Worm (Caenorhabditis elegans) whole organism, L2 larva: ENCODE data around the gene tbx-11.

ENCODE experiments used
- C34F6.9 ChIP-seq: fragments of 150-350 bp; optimal IDR thresholded peaks from 2 replicates; lab custom pipeline; 2014; ENCODE audit warnings: missing biosample characterization, missing genetic modification characterization
- R02D3.7 ChIP-seq: fragments of 150-350 bp; optimal IDR thresholded peaks from 2 replicates; lab custom pipeline; 2014; ENCODE audit warnings: missing biosample characterization, missing genetic modification characterization
- Y55F3AM.14 ChIP-seq: fragments of 200-800 bp; sonication (Bioruptor generic); optimal IDR thresholded peaks from 2 replicates; lab custom pipeline; 2018; ENCODE audit warnings: mild to moderate bottlenecking, missing genetic modification characterization, missing compliant biosample characterization
- ZK546.5 ChIP-seq: sonication (generic microtip); optimal IDR thresholded peaks from 2 replicates; lab custom pipeline; 2017; ENCODE audit warnings: missing biosample characterization, missing genetic modification characterization
- alr-1 ChIP-seq: fragments of 150-350 bp; optimal IDR thresholded peaks from 2 replicates; lab custom pipeline; 2014; ENCODE audit warnings: missing biosample characterization, missing genetic modification characterization
- aly-2 ChIP-seq: fragments of 150-350 bp; optimal IDR thresholded peaks from 2 replicates; lab custom pipeline; 2014; ENCODE audit warnings: missing biosample characterization, missing genetic modification characterization
- ceh-16 ChIP-seq: fragments of 150-350 bp; optimal IDR thresholded peaks from 2 replicates; lab custom pipeline; 2014; ENCODE audit warnings: missing biosample characterization, missing genetic modification characterization
- ceh-82 ChIP-seq: fragments of 150-350 bp; optimal IDR thresholded peaks from 2 replicates; lab custom pipeline; 2014; ENCODE audit warnings: missing biosample characterization, missing genetic modification characterization
- crh-2 ChIP-seq: sonication (generic microtip); optimal IDR thresholded peaks from 2 replicates; lab custom pipeline; 2017; ENCODE audit warnings: missing biosample characterization, missing genetic modification characterization
- egl-27 ChIP-seq: sonication (generic microtip); optimal IDR thresholded peaks from 3 replicates; lab custom pipeline; 2017; ENCODE audit warnings: missing biosample characterization, missing genetic modification reagents, missing genetic modification characterization
- elt-3 ChIP-seq: sonication (generic microtip); optimal IDR thresholded peaks from 2 replicates; lab custom pipeline; 2017; ENCODE audit warnings: missing biosample characterization, missing genetic modification characterization
- fos-1 ChIP-seq: fragments of 150-350 bp; optimal IDR thresholded peaks from 2 replicates; lab custom pipeline; 2014; ENCODE audit warnings: missing biosample characterization, missing genetic modification characterization
- gmeb-1 ChIP-seq: fragments of 150-350 bp; optimal IDR thresholded peaks from 2 replicates; lab custom pipeline; 2014; ENCODE audit warnings: missing biosample characterization, missing genetic modification characterization
- lin-11 ChIP-seq: fragments of 150-350 bp; sonication (generic microtip); optimal IDR thresholded peaks from 2 replicates; lab custom pipeline; 2014; ENCODE audit warnings: missing biosample characterization, missing genetic modification characterization, inconsistent platforms, mixed read lengths
- lin-13 ChIP-seq: fragments of 150-350 bp; optimal IDR thresholded peaks from 2 replicates; lab custom pipeline; 2014; ENCODE audit warnings: missing biosample characterization, missing genetic modification reagents, missing genetic modification characterization
- lsy-2 ChIP-seq, 2 experiments: fragments of 150-350 bp in 1 of 2; sonication (generic microtip) in 1 of 2; optimal IDR thresholded peaks; 2 replicates each; lab custom pipeline; 2014 to 2017; ENCODE audit warnings: missing biosample characterization in 2 of 2, missing genetic modification characterization in 2 of 2
- mab-5 ChIP-seq: fragments of 150-350 bp; optimal IDR thresholded peaks from 2 replicates; lab custom pipeline; 2014; ENCODE audit warnings: missing biosample characterization, missing genetic modification characterization
- mbf-1 ChIP-seq: sonication (generic microtip); optimal IDR thresholded peaks from 2 replicates; lab custom pipeline; 2017; ENCODE audit warnings: missing biosample characterization, missing genetic modification characterization
- mdl-1 ChIP-seq, 2 experiments: fragments of 150-350 bp in 1 of 2; sonication (generic microtip) in 1 of 2; optimal IDR thresholded peaks; 2 replicates each; lab custom pipeline; 2017; ENCODE audit warnings: missing biosample characterization in 2 of 2, missing genetic modification characterization in 2 of 2
- nhr-10 ChIP-seq: sonication (generic microtip); optimal IDR thresholded peaks from 2 replicates; lab custom pipeline; 2017; ENCODE audit warnings: missing biosample characterization, missing genetic modification characterization
- nhr-11 ChIP-seq: fragments of 150-350 bp; optimal IDR thresholded peaks from 2 replicates; lab custom pipeline; 2014; ENCODE audit warnings: missing biosample characterization, missing genetic modification characterization
- nhr-129 ChIP-seq: fragments of 150-350 bp; optimal IDR thresholded peaks from 2 replicates; lab custom pipeline; 2014; ENCODE audit warnings: missing biosample characterization, missing genetic modification characterization
- nhr-23 ChIP-seq: fragments of 150-350 bp; optimal IDR thresholded peaks from 2 replicates; lab custom pipeline; 2014; ENCODE audit warnings: missing biosample characterization, missing genetic modification reagents, missing genetic modification characterization
- nhr-25 ChIP-seq: fragments of 150-350 bp; sonication (generic microtip); optimal IDR thresholded peaks from 3 replicates; lab custom pipeline; 2014; ENCODE audit warnings: missing biosample characterization, missing genetic modification characterization
- nhr-77 ChIP-seq: fragments of 150-350 bp; optimal IDR thresholded peaks from 2 replicates; lab custom pipeline; 2014; ENCODE audit warnings: missing biosample characterization, missing genetic modification characterization
- peb-1 ChIP-seq: fragments of 150-350 bp; optimal IDR thresholded peaks from 2 replicates; lab custom pipeline; 2014; ENCODE audit warnings: missing biosample characterization, missing genetic modification characterization
- sem-4 ChIP-seq: fragments of 150-350 bp; optimal IDR thresholded peaks from 2 replicates; lab custom pipeline; 2014; ENCODE audit warnings: missing biosample characterization, missing genetic modification reagents, missing genetic modification characterization
- sma-3 ChIP-seq: sonication (generic microtip); optimal IDR thresholded peaks from 2 replicates; lab custom pipeline; 2016; ENCODE audit warnings: missing genetic modification reagents, missing genetic modification characterization, missing compliant biosample characterization
- sma-9 ChIP-seq, 2 experiments: fragments of 150-350 bp in 1 of 2; sonication (generic microtip) in 1 of 2; optimal IDR thresholded peaks; 2 replicates each; lab custom pipeline; 2014 to 2016; ENCODE audit warnings: missing genetic modification characterization in 2 of 2, mild to moderate bottlenecking in 1 of 2, missing biosample characterization in 1 of 2, missing compliant biosample characterization in 1 of 2, missing genetic modification reagents in 1 of 2, moderate library complexity in 1 of 2
- snpc-4 ChIP-seq: fragments of 150-350 bp; optimal IDR thresholded peaks from 2 replicates; lab custom pipeline; 2014; ENCODE audit warnings: missing biosample characterization, missing genetic modification characterization
- unc-39 ChIP-seq: fragments of 150-350 bp; optimal IDR thresholded peaks from 2 replicates; lab custom pipeline; 2014; ENCODE audit warnings: missing biosample characterization, missing genetic modification characterization
- unc-55 ChIP-seq: fragments of 150-350 bp; sonication (generic microtip); optimal IDR thresholded peaks from 3 replicates; lab custom pipeline; 2014; ENCODE audit warnings: missing biosample characterization, missing genetic modification reagents, missing genetic modification characterization
- unc-62 ChIP-seq: fragments of 150-350 bp; optimal IDR thresholded peaks from 2 replicates; lab custom pipeline; 2014; ENCODE audit warnings: missing biosample characterization, missing genetic modification reagents, missing genetic modification characterization
- zag-1 ChIP-seq: fragments of 150-350 bp; optimal IDR thresholded peaks from 2 replicates; lab custom pipeline; 2014; ENCODE audit warnings: missing biosample characterization, missing genetic modification characterization
- ztf-1 ChIP-seq: fragments of 200-800 bp; sonication (Bioruptor generic); conservative IDR thresholded peaks from 2 replicates; pipeline ENCODE4 v1.3.6; 2022; ENCODE audit warnings: missing genetic modification characterization, missing compliant biosample characterization
- ztf-4 ChIP-seq: fragments of 150-350 bp; optimal IDR thresholded peaks from 2 replicates; lab custom pipeline; 2014; ENCODE audit warnings: missing biosample characterization, missing genetic modification characterization

tbx-11 gene

DNA sequence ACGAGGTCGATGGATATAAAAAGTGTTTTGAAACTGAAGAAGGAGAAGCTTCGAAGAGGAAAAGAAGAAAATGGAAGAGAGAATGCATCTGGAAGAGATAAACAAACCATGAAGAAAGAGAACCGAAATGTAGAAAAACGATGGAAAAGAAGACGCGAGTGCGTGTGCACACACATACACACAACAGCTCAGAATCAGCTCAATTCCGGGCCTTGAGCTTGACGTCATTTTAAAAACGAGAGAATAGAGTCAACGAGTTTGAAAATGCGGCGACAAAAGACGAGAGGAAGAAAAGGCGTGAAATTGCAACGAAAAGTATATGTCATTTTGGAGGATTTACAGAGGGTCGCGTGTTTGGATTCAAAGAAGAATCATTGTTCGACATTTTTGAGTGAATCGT is 47.2 kb downstream of the tbx-11 start:
- TF ChIP-seq mdl-1 (tag; optimal IDR thresholded peaks at IDR 0.05; lab: Kevin White, UChicago) (peak in 1 of 2 experiments; percentile 19), unc-55 (peak; percentile 77), nhr-23 (tag; lab: Kevin White, UChicago) (no peak), lin-11 (peak; percentile 1), unc-39 (tag; lab: Kevin White, UChicago) (no peak), sma-3 (no peak), ceh-82 (tag; lab: Kevin White, UChicago) (no peak), lsy-2 (tag; optimal IDR thresholded peaks at IDR 0.05; lab: Kevin White, UChicago) (peak in 1 of 2 experiments; percentile 45), elt-3 (tag; lab: Kevin White, UChicago) (no peak), snpc-4 (no peak), sem-4 (tag; lab: Kevin White, UChicago) (peak; percentile 52), aly-2 (no peak), ztf-4 (no peak), egl-27 (tag; lab: Kevin White, UChicago) (no peak), ztf-1 (GFP tag; lab: Robert Waterston, UW) (no peak), Y55F3AM.14 (GFP tag; lab: Kevin White, UChicago) (no peak), unc-62 (GFP tag; lab: Kevin White, UChicago) (no peak), gmeb-1 (tag; lab: Kevin White, UChicago) (no peak), nhr-129 (tag; lab: Kevin White, UChicago) (peak; percentile 65), sma-9 (GFP tag; optimal IDR thresholded peaks at IDR 0.05; lab: Kevin White, UChicago) (no peak), sma-9 (tag; optimal IDR thresholded peaks at IDR 0.05; lab: Kevin White, UChicago) (no peak), ZK546.5 (tag; lab: Kevin White, UChicago) (no peak), alr-1 (tag; lab: Kevin White, UChicago) (no peak), fos-1 (tag; lab: Kevin White, UChicago) (no peak), peb-1 (tag; lab: Kevin White, UChicago) (no peak), nhr-10 (no peak), crh-2 (tag; lab: Kevin White, UChicago) (peak; percentile 8), lin-13 (GFP tag; lab: Kevin White, UChicago) (no peak), nhr-77 (no peak), mab-5 (tag; lab: Kevin White, UChicago) (peak; percentile 36), nhr-25 (tag; lab: Kevin White, UChicago) (no peak), zag-1 (tag; lab: Kevin White, UChicago) (no peak), C34F6.9 (tag; lab: Kevin White, UChicago) (peak; percentile 62), R02D3.7 (tag; lab: Kevin White, UChicago) (no peak)

DNA sequence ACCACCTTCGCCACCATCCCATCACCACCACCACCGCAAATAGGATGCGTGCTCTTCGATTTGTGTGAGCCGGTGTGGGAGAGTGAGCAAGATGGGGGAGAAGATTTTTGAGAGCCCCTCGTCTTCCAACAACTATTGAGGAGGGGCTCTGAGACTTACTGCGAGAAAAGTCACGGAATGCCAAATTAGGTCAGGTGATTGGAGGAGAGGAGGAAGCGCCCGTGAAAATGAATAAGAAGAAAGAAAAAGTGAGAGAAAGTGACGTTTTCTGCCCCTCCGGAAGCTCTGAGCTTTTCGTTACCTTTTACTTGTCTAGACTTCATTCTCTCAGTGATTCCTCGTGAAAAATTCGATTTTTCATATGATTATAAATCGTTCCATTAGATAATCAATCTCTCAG is 48.1 kb downstream of the tbx-11 start:
- TF ChIP-seq unc-39 (tag; lab: Kevin White, UChicago) (no peak), mbf-1 (no peak), sem-4 (tag; lab: Kevin White, UChicago) (no peak), lsy-2 (tag; optimal IDR thresholded peaks at IDR 0.05; lab: Kevin White, UChicago) (no peak), sma-9 (GFP tag; optimal IDR thresholded peaks at IDR 0.05; lab: Kevin White, UChicago) (no peak), sma-9 (tag; optimal IDR thresholded peaks at IDR 0.05; lab: Kevin White, UChicago) (no peak), lin-13 (GFP tag; lab: Kevin White, UChicago) (no peak), Y55F3AM.14 (GFP tag; lab: Kevin White, UChicago) (no peak), C34F6.9 (tag; lab: Kevin White, UChicago) (no peak), nhr-129 (tag; lab: Kevin White, UChicago) (no peak), nhr-11 (tag; lab: Kevin White, UChicago) (no peak), aly-2 (no peak), ztf-1 (GFP tag; lab: Robert Waterston, UW) (no peak), ZK546.5 (tag; lab: Kevin White, UChicago) (no peak), mdl-1 (tag; optimal IDR thresholded peaks at IDR 0.05; lab: Kevin White, UChicago) (no peak), ceh-16 (no peak)
